Fruit fly (Drosophila melanogaster): ENCODE measurements around the gene kek1.

dm6 chr2L:12837366-12837765, 14.8 kb upstream of the kek1 start:
- TF ChIP-seq nerfin-1 (tag; optimal IDR thresholded peaks at IDR 0.05) (no peak), CG10462 (GFP tag; optimal IDR thresholded peaks at IDR 0.05) (no peak), CG2120 (GFP tag; optimal IDR thresholded peaks at IDR 0.05) (no peak), chn (GFP tag; optimal IDR thresholded peaks at IDR 0.05) (no peak), CG1647 (GFP tag; optimal IDR thresholded peaks at IDR 0.05) (no peak), CG7372 (GFP tag; IDR thresholded peaks at IDR 0.05) (no peak), abd-A (tag; optimal IDR thresholded peaks at IDR 0.05) (no peak)

Measured in whole organism, embryonic.